Fruit fly (Drosophila melanogaster): Measurements from ENCODE around the gene wg.

DNA sequence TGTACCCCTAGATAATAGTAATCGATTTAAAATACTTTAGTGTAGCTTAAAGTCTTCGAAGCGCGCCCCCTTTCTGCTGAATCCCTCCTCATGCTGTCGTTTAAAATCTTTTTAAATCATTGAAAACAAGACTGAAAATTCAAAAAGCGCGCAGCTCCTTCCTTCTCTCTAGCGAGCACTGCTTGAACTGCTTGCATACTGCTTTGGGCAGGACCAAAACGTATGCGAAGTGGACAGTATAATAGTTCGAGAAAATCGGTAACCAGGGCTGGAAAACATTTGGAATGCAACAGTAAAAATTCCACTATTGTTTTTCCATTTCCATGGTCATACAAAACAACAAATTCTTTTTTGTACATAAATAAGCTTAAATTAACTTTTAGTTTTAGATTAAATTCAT is 8.6 kb downstream of the wg start:
- no peak for TF ChIP-seq Myc (optimal IDR thresholded peaks at IDR 0.05)
- TF ChIP-seq h (optimal IDR thresholded peaks at IDR 0.05), result no peak
- TF ChIP-seq psq (optimal IDR thresholded peaks at IDR 0.05), result no peak
- no peak for TF ChIP-seq ttk (optimal IDR thresholded peaks at IDR 0.05)
- TF ChIP-seq Sin3A (optimal IDR thresholded peaks at IDR 0.05), result no peak
- TF ChIP-seq insv (optimal IDR thresholded peaks at IDR 0.05), result no peak
